Fruit fly (Drosophila melanogaster): Measurements from ENCODE around the gene CG6908.

- TF ChIP-seq usp (GFP tag; optimal IDR thresholded peaks at IDR 0.05) (no peak), psq (optimal IDR thresholded peaks at IDR 0.05) (no peak), CG8478 (optimal IDR thresholded peaks at IDR 0.05) (no peak), EcR (GFP tag; optimal IDR thresholded peaks at IDR 0.05) (no peak), Dll (optimal IDR thresholded peaks at IDR 0.05) (no peak), pan (optimal IDR thresholded peaks at IDR 0.05) (no peak)
Measured at dm6 chr3R:11655873-11656374, 33.9 kb downstream of the CG6908 start, which contains the start of gene CG42327.

All from whole organism.